Fruit fly (Drosophila melanogaster) whole organism, prepupa: Measurements from ENCODE around the gene CG31342.

Source experiments
- CG1621 ChIP-seq: fragments of 200-800 bp; sonication (Bioruptor generic); optimal IDR thresholded peaks from 3 replicates; lab custom pipeline; 2018; ENCODE audit warnings: missing biosample characterization, mild to moderate bottlenecking, missing genetic modification characterization
- CG7368 ChIP-seq: fragments of 200-800 bp; sonication (Bioruptor generic); optimal IDR thresholded peaks from 3 replicates; lab custom pipeline; 2016; ENCODE audit warnings: missing biosample characterization, missing genetic modification characterization
- CG8632 ChIP-seq: fragments of 200-800 bp; sonication (Bioruptor generic); optimal IDR thresholded peaks from 3 replicates; lab custom pipeline; 2016; ENCODE audit warnings: missing biosample characterization, missing genetic modification characterization

DNA sequence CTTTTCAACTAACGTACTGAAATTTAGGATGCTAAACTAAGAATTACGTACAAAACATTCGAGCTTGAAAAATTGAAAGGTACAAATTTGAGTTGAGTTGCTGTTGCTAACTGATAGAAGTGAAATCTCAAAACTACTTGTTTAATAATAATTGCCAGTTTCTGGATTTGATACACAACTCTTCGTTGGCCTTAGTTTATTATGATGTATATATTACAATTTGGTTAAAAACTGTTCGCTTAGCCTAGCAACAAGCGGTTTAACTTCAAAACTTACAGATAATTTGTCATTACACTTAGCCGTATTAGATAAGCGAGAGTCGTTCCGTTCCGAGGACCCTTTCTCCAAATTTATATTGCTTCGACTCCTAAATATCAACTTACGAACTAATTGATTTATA lies 18.2 kb upstream of the CG31342 start, which contains the start of the genes CG14384 and grsm:
- TF ChIP-seq CG8632 (GFP tag; lab: Kevin White, UChicago) = no peak
- TF ChIP-seq CG1621 = no peak
- TF ChIP-seq CG7368 (GFP tag; lab: Kevin White, UChicago) = no peak
